Worm (Caenorhabditis elegans): ENCODE data around the gene B0524.3.

DNA sequence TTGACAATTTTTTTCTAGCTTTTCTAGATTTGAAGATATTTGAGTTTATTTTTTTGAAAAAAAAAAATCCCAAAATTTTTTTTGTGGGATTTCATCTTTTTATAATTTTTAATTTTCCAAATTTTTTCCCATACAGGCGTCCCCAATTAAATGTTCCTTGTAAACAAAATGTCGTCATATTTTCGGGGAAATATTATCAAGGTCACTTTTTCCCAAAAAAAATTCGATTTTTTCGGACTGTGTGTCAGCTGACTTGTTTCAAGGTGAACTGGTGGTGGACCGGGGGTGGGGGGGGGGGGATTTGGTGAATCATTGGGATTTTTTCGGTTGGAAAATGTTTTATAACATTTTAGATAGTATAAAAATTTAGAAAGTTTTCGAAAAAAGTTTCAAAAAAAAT, 30.8 kb upstream of the B0524.3 start:
- TF ChIP-seq him-1 (tag; optimal IDR thresholded peaks at IDR 0.05) (no peak), W03F9.2 (tag; optimal IDR thresholded peaks at IDR 0.05) (no peak), dao-5 (tag; optimal IDR thresholded peaks at IDR 0.05) (no peak)

All from whole organism, L4/young adult.